Fruit fly (Drosophila melanogaster): Measurements from ENCODE around the gene CG11999.

Gene CG11999

DNA sequence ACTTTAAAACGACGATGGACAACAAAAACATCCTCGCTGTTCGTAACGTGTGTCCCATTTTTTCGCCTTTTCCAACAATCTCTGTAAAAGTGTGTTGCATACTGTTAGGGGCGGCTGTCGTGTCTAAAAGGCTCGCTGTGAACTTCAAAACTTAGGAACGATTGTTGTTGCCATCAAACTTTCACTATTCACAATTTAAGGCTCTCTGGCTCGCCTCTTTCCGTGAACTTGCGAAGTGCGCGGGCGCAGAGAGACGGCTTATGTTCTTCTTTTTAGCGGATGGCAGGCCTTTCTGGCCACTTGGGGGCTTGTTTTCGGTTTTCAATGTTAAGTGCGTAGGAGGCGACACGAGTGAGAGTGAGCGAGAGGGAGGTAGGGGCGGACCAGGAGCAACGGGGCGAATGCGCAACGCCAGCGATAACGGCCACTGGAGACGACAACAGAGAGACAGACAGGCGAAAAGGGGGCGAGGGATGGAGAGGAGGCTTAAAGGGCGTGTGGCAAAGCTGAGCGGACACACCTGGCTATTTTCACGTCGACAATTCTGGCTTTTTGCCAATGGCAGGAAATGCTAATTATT, 4.1 kb downstream of the CG11999 start, which contains the start of gene mtd:
Gene mtd (minus strand): TSS at position 51 of the 580 bp plus-strand sequence.
- no peak for TF ChIP-seq bab1 (GFP tag; optimal IDR thresholded peaks at IDR 0.05)
- TF ChIP-seq CG5204 (GFP tag; optimal IDR thresholded peaks at IDR 0.05), result no peak
- TF ChIP-seq ovo (GFP tag; optimal IDR thresholded peaks at IDR 0.05), result no peak
- no peak for TF ChIP-seq Hr96 (GFP tag; optimal IDR thresholded peaks at IDR 0.05)
- no peak for TF ChIP-seq cic (GFP tag; optimal IDR thresholded peaks at IDR 0.05)
- no peak for TF ChIP-seq kay (GFP tag; ENCODE audit: borderline replicate concordance)
- TF ChIP-seq Mnt (GFP tag; optimal IDR thresholded peaks at IDR 0.05), result no peak
- no peak for TF ChIP-seq CG12768 (GFP tag; optimal IDR thresholded peaks at IDR 0.05)
- no peak for TF ChIP-seq cnc (optimal IDR thresholded peaks at IDR 0.05)
- TF ChIP-seq CG1620 (GFP tag; optimal IDR thresholded peaks at IDR 0.05), result no peak
- TF ChIP-seq Crg-1 (GFP tag; optimal IDR thresholded peaks at IDR 0.05), result no peak
- TF ChIP-seq CG7045 (GFP tag; optimal IDR thresholded peaks at IDR 0.05), result no peak
- TF ChIP-seq tj (GFP tag; optimal IDR thresholded peaks at IDR 0.05), result no peak
- no peak for TF ChIP-seq CG11617 (GFP tag; optimal IDR thresholded peaks at IDR 0.05)
- no peak for TF ChIP-seq Clk (GFP tag; optimal IDR thresholded peaks at IDR 0.05)
- TF ChIP-seq CG33017 (tag; optimal IDR thresholded peaks at IDR 0.05), result no peak
- no peak for TF ChIP-seq CG14711 (tag; optimal IDR thresholded peaks at IDR 0.05)
- no peak for TF ChIP-seq toe (GFP tag; optimal IDR thresholded peaks at IDR 0.05)

dm6 chr3R:5346707-5347323, 7.7 kb downstream of the CG11999 start:
- TF ChIP-seq kay (GFP tag; ENCODE audit: borderline replicate concordance) (no peak), Mnt (GFP tag; optimal IDR thresholded peaks at IDR 0.05) (no peak), bab1 (GFP tag; optimal IDR thresholded peaks at IDR 0.05) (no peak), Hr96 (GFP tag; optimal IDR thresholded peaks at IDR 0.05) (no peak)

dm6 chr3R:5331764-5332405, 22.7 kb downstream of the CG11999 start:
- TF ChIP-seq kay (GFP tag; ENCODE audit: borderline replicate concordance), result no peak
- TF ChIP-seq cic (GFP tag; optimal IDR thresholded peaks at IDR 0.05), result no peak
- no peak for TF ChIP-seq CG7101 (tag; optimal IDR thresholded peaks at IDR 0.05)
- no peak for TF ChIP-seq ovo (GFP tag; optimal IDR thresholded peaks at IDR 0.05)
- TF ChIP-seq CG12768 (GFP tag; optimal IDR thresholded peaks at IDR 0.05), result no peak
- no peak for TF ChIP-seq CG11617 (GFP tag; optimal IDR thresholded peaks at IDR 0.05)
- no peak for TF ChIP-seq bab1 (GFP tag; optimal IDR thresholded peaks at IDR 0.05)
- TF ChIP-seq tj (GFP tag; optimal IDR thresholded peaks at IDR 0.05), result no peak
- no peak for TF ChIP-seq Crg-1 (GFP tag; optimal IDR thresholded peaks at IDR 0.05)
- TF ChIP-seq CG14711 (tag; optimal IDR thresholded peaks at IDR 0.05), result no peak
- no peak for TF ChIP-seq CG5204 (GFP tag; optimal IDR thresholded peaks at IDR 0.05)
- no peak for TF ChIP-seq cnc (optimal IDR thresholded peaks at IDR 0.05)
- no peak for TF ChIP-seq pad (GFP tag; optimal IDR thresholded peaks at IDR 0.05)
- no peak for TF ChIP-seq Mnt (GFP tag; optimal IDR thresholded peaks at IDR 0.05)
- no peak for TF ChIP-seq Hr96 (GFP tag; optimal IDR thresholded peaks at IDR 0.05)

DNA sequence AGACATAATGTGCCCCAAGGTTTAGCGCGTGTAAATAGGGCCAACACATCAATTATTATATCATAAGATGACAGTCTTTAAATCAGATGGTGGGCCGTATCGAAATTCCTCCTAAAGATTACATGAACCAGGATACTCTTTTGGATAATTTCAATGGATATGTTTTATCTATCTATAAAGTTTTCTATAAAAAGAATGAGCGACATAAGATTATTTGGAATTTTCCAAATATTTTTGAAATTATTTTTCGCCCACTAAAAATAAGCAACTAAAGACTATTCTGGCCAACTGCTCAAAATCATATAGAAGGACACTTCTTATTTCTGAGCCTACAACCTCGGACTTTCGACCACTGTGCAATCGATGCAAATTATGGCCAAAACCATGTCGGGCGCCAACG, 24.2 kb downstream of the CG11999 start:
- no peak for TF ChIP-seq toe (GFP tag; optimal IDR thresholded peaks at IDR 0.05)

DNA sequence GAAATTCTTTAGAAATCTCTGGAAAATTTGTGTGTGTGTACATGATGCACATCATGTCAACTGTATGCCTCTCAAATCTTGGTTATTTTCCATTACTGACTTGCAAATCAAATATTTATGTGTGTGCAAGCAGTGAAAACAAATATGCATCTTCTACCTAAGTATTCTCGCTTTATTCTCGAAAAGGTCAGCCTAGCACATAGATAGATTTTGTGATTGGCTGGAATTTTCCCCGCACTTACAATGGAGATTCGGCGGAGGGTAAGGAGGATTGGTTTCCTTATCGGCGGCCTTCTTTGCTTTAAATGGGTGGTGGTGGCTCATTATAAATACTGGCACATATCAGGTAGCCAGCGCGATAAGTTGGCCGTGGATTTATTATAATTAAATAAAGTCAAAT, 26.6 kb downstream of the CG11999 start:
- TF ChIP-seq ovo (GFP tag; optimal IDR thresholded peaks at IDR 0.05) (no peak), CG14711 (tag; optimal IDR thresholded peaks at IDR 0.05) (no peak), Clk (GFP tag; optimal IDR thresholded peaks at IDR 0.05) (no peak), CG5204 (GFP tag; optimal IDR thresholded peaks at IDR 0.05) (no peak), CG7045 (GFP tag; optimal IDR thresholded peaks at IDR 0.05) (no peak)

DNA sequence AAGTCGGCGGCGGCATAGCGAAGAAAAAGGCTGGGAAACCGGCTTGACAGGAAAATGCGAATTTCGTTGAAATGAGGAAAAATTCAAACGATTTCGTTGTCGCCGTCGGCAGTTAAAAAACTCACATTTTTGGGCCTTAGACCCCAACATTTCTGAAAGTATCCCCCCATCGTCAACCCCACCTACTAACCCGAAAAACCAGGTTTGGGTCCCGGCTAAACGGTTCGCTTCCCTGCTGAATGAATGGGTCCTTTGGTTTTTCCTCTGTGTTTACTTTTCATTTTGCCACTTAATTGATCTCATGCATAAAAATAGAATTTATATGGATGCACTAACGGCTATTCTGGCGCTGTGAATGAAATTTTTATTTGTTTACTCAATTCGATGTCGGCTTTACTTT, 28.4 kb downstream of the CG11999 start:
- no peak for TF ChIP-seq cic (GFP tag; optimal IDR thresholded peaks at IDR 0.05)
- no peak for TF ChIP-seq CG5204 (GFP tag; optimal IDR thresholded peaks at IDR 0.05)
- TF ChIP-seq pad (GFP tag; optimal IDR thresholded peaks at IDR 0.05), result no peak
- TF ChIP-seq Crg-1 (GFP tag; optimal IDR thresholded peaks at IDR 0.05), result no peak
- TF ChIP-seq CG12768 (GFP tag; optimal IDR thresholded peaks at IDR 0.05), result no peak

- peak; percentile 21 for TF ChIP-seq bab1 (GFP tag; optimal IDR thresholded peaks at IDR 0.05)
- TF ChIP-seq CG12768 (GFP tag; optimal IDR thresholded peaks at IDR 0.05), result no peak
- peak; percentile 15 for TF ChIP-seq tj (GFP tag; optimal IDR thresholded peaks at IDR 0.05)
- peak; percentile 15 for TF ChIP-seq Mnt (GFP tag; optimal IDR thresholded peaks at IDR 0.05)
These were observed 30.6 kb downstream of the CG11999 start for dm6 chr3R:5323741-5324538.

Data from whole organism, adult.